Fruit fly (Drosophila melanogaster): ENCODE results near the gene aus.

The aus gene

dm6 chr3R:21376331-21376761 is 26.9 kb upstream of the aus start (continued):
- no peak for TF ChIP-seq exex (tag; optimal IDR thresholded peaks at IDR 0.05)
- no peak for TF ChIP-seq CG18011 (GFP tag; optimal IDR thresholded peaks at IDR 0.05)
- peak; percentile 52; the same call in 1 of the 2 replicates for TF ChIP-seq hbn (GFP tag; IDR thresholded peaks at IDR 0.05; ENCODE audit: partially characterized antibody)
- no peak for TF ChIP-seq CG15601 (tag; optimal IDR thresholded peaks at IDR 0.05)
- TF ChIP-seq CG10147 (GFP tag; optimal IDR thresholded peaks at IDR 0.05): peak; percentile 18
- peak; percentile 24 for TF ChIP-seq CrebB (tag; optimal IDR thresholded peaks at IDR 0.05)
- TF ChIP-seq CG14860 (GFP tag; IDR thresholded peaks at IDR 0.05; ENCODE audit: partially characterized antibody): no peak
- peak; percentile 11 for TF ChIP-seq jumu (GFP tag; optimal IDR thresholded peaks at IDR 0.05)
- TF ChIP-seq CG11696 (GFP tag; IDR thresholded peaks at IDR 0.05): no peak
- no peak for TF ChIP-seq Usf (GFP tag; optimal IDR thresholded peaks at IDR 0.05)
- peak; percentile 78 for TF ChIP-seq CG10431 (GFP tag; optimal IDR thresholded peaks at IDR 0.05)
- TF ChIP-seq az2 (GFP tag; optimal IDR thresholded peaks at IDR 0.05): no peak
- no peak for TF ChIP-seq Nf-YA (GFP tag; IDR thresholded peaks at IDR 0.05)
- TF ChIP-seq CG18476 (GFP tag; optimal IDR thresholded peaks at IDR 0.05): no peak
- TF ChIP-seq CG4854 (GFP tag; optimal IDR thresholded peaks at IDR 0.05): no peak
- TF ChIP-seq grau (tag; optimal IDR thresholded peaks at IDR 0.05): peak; percentile 80
- TF ChIP-seq CG14014 (GFP tag; IDR thresholded peaks at IDR 0.05): peak; percentile 51; the same call in 1 of the 2 replicates
- TF ChIP-seq Taf1 (GFP tag; IDR thresholded peaks at IDR 0.05): no peak
- TF ChIP-seq CG34224 (GFP tag; IDR thresholded peaks at IDR 0.05; ENCODE audit: partially characterized antibody): peak; percentile 76
- TF ChIP-seq Sin3A (optimal IDR thresholded peaks at IDR 0.05): no peak
- TF ChIP-seq sob (GFP tag; IDR thresholded peaks at IDR 0.05): peak; percentile 52; the same call in 1 of the 2 replicates
- TF ChIP-seq Myb (GFP tag; optimal IDR thresholded peaks at IDR 0.05): no peak
- no peak for TF ChIP-seq fd96Cb (tag; optimal IDR thresholded peaks at IDR 0.05)
- peak; percentile 62 for TF ChIP-seq MESR4 (GFP tag; optimal IDR thresholded peaks at IDR 0.05)
- TF ChIP-seq danr (GFP tag; IDR thresholded peaks at IDR 0.05): no peak
- no peak for TF ChIP-seq da (GFP tag; optimal IDR thresholded peaks at IDR 0.05)
- TF ChIP-seq wek (GFP tag; optimal IDR thresholded peaks at IDR 0.05): peak; percentile 59
- TF ChIP-seq CG4707 (GFP tag; optimal IDR thresholded peaks at IDR 0.05): peak; percentile 22
- TF ChIP-seq CG42726 (GFP tag; IDR thresholded peaks at IDR 0.05; ENCODE audit: partially characterized antibody): no peak
- peak; percentile 16; the same call in 1 of the 2 replicates for TF ChIP-seq HLH3B (GFP tag; IDR thresholded peaks at IDR 0.05)
- TF ChIP-seq Mrtf (GFP tag; IDR thresholded peaks at IDR 0.05): no peak
- TF ChIP-seq Deaf1 (tag; optimal IDR thresholded peaks at IDR 0.05): no peak
- peak; percentile 80 for TF ChIP-seq CG8478 (optimal IDR thresholded peaks at IDR 0.05)
- no peak for TF ChIP-seq Spps (tag; optimal IDR thresholded peaks at IDR 0.05)
- TF ChIP-seq bsh (GFP tag; optimal IDR thresholded peaks at IDR 0.05): peak in 1 of 2 experiments; percentile 36
- no peak for TF ChIP-seq B-H1 (GFP tag; IDR thresholded peaks at IDR 0.05)
- TF ChIP-seq ac (GFP tag; optimal IDR thresholded peaks at IDR 0.05): no peak
- TF ChIP-seq HmgZ (tag; optimal IDR thresholded peaks at IDR 0.05): peak; percentile 78
- no peak for TF ChIP-seq CG10209 (GFP tag; optimal IDR thresholded peaks at IDR 0.05)
- TF ChIP-seq CG1529 (GFP tag; optimal IDR thresholded peaks at IDR 0.05): no peak
- TF ChIP-seq Blimp-1 (GFP tag; optimal IDR thresholded peaks at IDR 0.05): no peak
- TF ChIP-seq CG12769 (tag; optimal IDR thresholded peaks at IDR 0.05): no peak
- peak; percentile 3 for TF ChIP-seq Fer3 (tag; optimal IDR thresholded peaks at IDR 0.05)
- no peak; the same call in 2 of the 3 replicates for TF ChIP-seq row (GFP tag; IDR thresholded peaks at IDR 0.05)
- no peak for TF ChIP-seq CG11456 (GFP tag; IDR thresholded peaks at IDR 0.05)
- TF ChIP-seq Ets65A (GFP tag): no peak
- TF ChIP-seq Chrac-16 (GFP tag; optimal IDR thresholded peaks at IDR 0.05): no peak
- TF ChIP-seq ATbp (GFP tag; optimal IDR thresholded peaks at IDR 0.05): no peak
- peak; percentile 23 for TF ChIP-seq lilli (GFP tag; optimal IDR thresholded peaks at IDR 0.05)
- no peak for TF ChIP-seq oc (tag; optimal IDR thresholded peaks at IDR 0.05)
- no peak for TF ChIP-seq nmo (GFP tag; optimal IDR thresholded peaks at IDR 0.05)

Data from whole organism, embryonic.